Fruit fly (Drosophila melanogaster) whole organism, pupa: ENCODE data around the gene Or22c.

Experiments
- CG10348 ChIP-seq: fragments of 200-800 bp; sonication (Bioruptor generic); IDR thresholded peaks from 2 replicates; pipeline ENCODE4 v1.3.6; 2022; ENCODE audit warnings: missing biosample characterization, missing genetic modification characterization
- CG12605 ChIP-seq: fragments of 200-800 bp; sonication (Bioruptor generic); IDR thresholded peaks from 2 replicates; pipeline ENCODE4 v1.3.6; 2022; ENCODE audit warnings: missing biosample characterization, missing genetic modification characterization
- CG13204 ChIP-seq: fragments of 200-800 bp; sonication (Bioruptor generic); optimal IDR thresholded peaks from 2 replicates; lab custom pipeline; 2018; ENCODE audit warnings: missing biosample characterization, mild to moderate bottlenecking, missing genetic modification characterization, moderate library complexity
- CG14655 ChIP-seq: fragments of 200-800 bp; sonication (Bioruptor generic); optimal IDR thresholded peaks from 3 replicates; lab custom pipeline; 2017; ENCODE audit warnings: mild to moderate bottlenecking, missing biosample characterization, missing genetic modification reagents, missing genetic modification characterization
- CG15710 ChIP-seq: fragments of 200-800 bp; sonication (Bioruptor generic); optimal IDR thresholded peaks from 2 replicates; lab custom pipeline; 2018; ENCODE audit warnings: missing biosample characterization, mild to moderate bottlenecking, missing genetic modification characterization, moderate library complexity
- CG17806 ChIP-seq: fragments of 200-800 bp; sonication (Bioruptor generic); optimal IDR thresholded peaks from 2 replicates; lab custom pipeline; 2018; ENCODE audit warnings: missing biosample characterization, mild to moderate bottlenecking, missing genetic modification characterization, moderate library complexity
- CG32121 ChIP-seq: fragments of 200-800 bp; sonication (Bioruptor generic); IDR thresholded peaks from 2 replicates; pipeline ENCODE4 v1.3.6; 2022; ENCODE audit warnings: missing biosample characterization, missing genetic modification characterization
- CG34367 ChIP-seq: fragments of 200-800 bp; sonication (Bioruptor generic); optimal IDR thresholded peaks from 2 replicates; lab custom pipeline; 2018; ENCODE audit warnings: missing biosample characterization, mild to moderate bottlenecking, missing genetic modification characterization
- CG4496 ChIP-seq: fragments of 200-800 bp; sonication (Bioruptor generic); IDR thresholded peaks from 3 replicates; pipeline ENCODE4 v1.3.6; 2022; ENCODE audit warnings: missing biosample characterization, missing genetic modification characterization
- CG8159 ChIP-seq: fragments of 200-800 bp; sonication (Bioruptor generic); optimal IDR thresholded peaks from 3 replicates; lab custom pipeline; 2018; ENCODE audit warnings: missing biosample characterization, mild to moderate bottlenecking, missing genetic modification characterization, moderate library complexity
- CG8301 ChIP-seq: fragments of 200-800 bp; sonication (Bioruptor generic); optimal IDR thresholded peaks from 2 replicates; lab custom pipeline; 2018; ENCODE audit warnings: missing biosample characterization, mild to moderate bottlenecking, missing genetic modification characterization
- CG9948 ChIP-seq: fragments of 200-800 bp; sonication (Bioruptor generic); optimal IDR thresholded peaks from 2 replicates; lab custom pipeline; 2018; ENCODE audit warnings: missing biosample characterization, mild to moderate bottlenecking, missing genetic modification characterization, moderate library complexity
- D1 ChIP-seq: fragments of 200-800 bp; sonication (Bioruptor generic); optimal IDR thresholded peaks from 2 replicates; lab custom pipeline; 2018; ENCODE audit warnings: missing biosample characterization, mild to moderate bottlenecking, missing genetic modification characterization, moderate library complexity
- EcR ChIP-seq: fragments of 200-800 bp; sonication (Bioruptor generic); optimal IDR thresholded peaks from 3 replicates; lab custom pipeline; 2019; ENCODE audit warnings: missing biosample characterization, missing genetic modification characterization, mild to moderate bottlenecking, moderate library complexity, missing genetic modification reagents
- Ets98B ChIP-seq: fragments of 200-800 bp; sonication (Bioruptor generic); IDR thresholded peaks from 2 replicates; pipeline ENCODE4 v1.3.6; 2022; ENCODE audit warnings: missing biosample characterization, missing genetic modification characterization
- Pif1A ChIP-seq: fragments of 200-800 bp; sonication (Bioruptor generic); optimal IDR thresholded peaks from 3 replicates; lab custom pipeline; 2016; ENCODE audit warnings: missing biosample characterization, missing genetic modification characterization
- Pif1B ChIP-seq: fragments of 200-800 bp; sonication (Bioruptor generic); optimal IDR thresholded peaks from 3 replicates; lab custom pipeline; 2016; ENCODE audit warnings: missing biosample characterization, missing genetic modification characterization
- Snoo ChIP-seq: fragments of 200-800 bp; sonication (Bioruptor generic); optimal IDR thresholded peaks from 3 replicates; lab custom pipeline; 2017; ENCODE audit warnings: missing biosample characterization, mild to moderate bottlenecking, missing genetic modification characterization, inconsistent platforms
- fd96Ca ChIP-seq: fragments of 200-800 bp; sonication (Bioruptor generic); IDR thresholded peaks from 3 replicates; pipeline ENCODE4 v1.3.6; 2022; ENCODE audit warnings: missing biosample characterization, missing genetic modification characterization
- gl ChIP-seq: fragments of 200-800 bp; sonication (Bioruptor generic); optimal IDR thresholded peaks from 2 replicates; lab custom pipeline; 2018; ENCODE audit warnings: missing biosample characterization, mild to moderate bottlenecking, missing genetic modification characterization
- rn ChIP-seq: fragments of 200-800 bp; sonication (Bioruptor generic); IDR thresholded peaks from 2 replicates; pipeline ENCODE4 v1.3.6; 2022; ENCODE audit warnings: missing biosample characterization, missing genetic modification characterization

Or22c gene

DNA sequence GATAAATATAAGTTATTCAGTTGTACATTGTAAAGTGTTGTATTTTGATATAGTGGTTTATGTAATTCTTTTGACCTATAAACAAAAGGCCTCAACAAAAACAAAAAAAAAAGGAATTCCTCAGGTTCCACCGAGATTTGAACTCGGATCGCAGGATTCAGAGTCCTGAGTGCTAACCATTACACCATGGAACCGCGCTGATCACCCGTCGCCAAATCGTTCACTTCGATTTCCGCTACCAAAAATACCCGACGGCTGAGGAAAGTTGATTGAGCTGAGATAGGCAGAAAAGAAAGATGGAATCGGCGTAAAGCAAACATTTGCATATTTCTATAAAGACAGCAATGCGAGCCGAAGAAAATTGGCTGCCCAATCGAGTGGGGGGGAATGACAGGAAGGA lies 41.3 kb upstream of the Or22c start:
- no peak for TF ChIP-seq CG15710
- no peak for TF ChIP-seq Pif1B (GFP tag; lab: Kevin White, UChicago)
- no peak for TF ChIP-seq fd96Ca (GFP tag; lab: Robert Waterston, UW)
- TF ChIP-seq gl (tag; lab: Kevin White, UChicago) = no peak
- no peak for TF ChIP-seq CG8301 (tag; lab: Kevin White, UChicago)
- TF ChIP-seq CG9948 (tag; lab: Kevin White, UChicago) = no peak

dm6 chr2L:2013836-2014434 lies 40.5 kb upstream of the Or22c start:
- TF ChIP-seq Pif1B (GFP tag; lab: Kevin White, UChicago) (no peak), CG15710 (peak; percentile 10), Snoo (no peak), EcR (GFP tag; lab: Kevin White, UChicago) (no peak), CG8159 (tag; lab: Kevin White, UChicago) (peak; percentile 13), CG4496 (GFP tag; lab: Robert Waterston, UW) (peak; percentile 41; the same call in 1 of the 3 replicates), rn (GFP tag; lab: Robert Waterston, UW) (no peak), Ets98B (GFP tag; lab: Robert Waterston, UW) (no peak), CG14655 (GFP tag; lab: Kevin White, UChicago) (no peak), CG32121 (GFP tag; lab: Robert Waterston, UW) (no peak)
- TF ChIP-seq, all 21 proteins: peak for 3

DNA sequence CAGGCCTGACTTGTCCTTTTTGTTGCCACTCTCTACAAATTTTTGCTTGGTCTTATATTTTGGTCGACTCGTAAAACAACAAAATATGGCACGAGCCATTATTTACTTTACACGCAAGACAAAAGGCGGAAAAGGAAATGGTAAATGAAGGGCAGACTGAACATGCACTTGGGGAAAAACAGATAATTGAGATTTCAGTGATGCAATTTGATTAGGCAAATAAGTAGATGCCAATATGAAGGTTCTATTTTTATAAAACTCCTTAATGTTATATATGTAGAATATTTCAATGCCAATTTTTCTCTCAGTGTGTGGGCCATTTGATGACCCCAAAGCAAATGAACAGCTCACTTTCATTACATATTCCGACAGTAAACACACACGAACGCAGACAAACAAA lies 39.2 kb upstream of the Or22c start:
- TF ChIP-seq fd96Ca (GFP tag; lab: Robert Waterston, UW) = no peak
- no peak for TF ChIP-seq D1
- TF ChIP-seq CG13204 (GFP tag; lab: Kevin White, UChicago) = no peak
- TF ChIP-seq CG34367 (tag; lab: Kevin White, UChicago) = no peak
- TF ChIP-seq CG12605 (GFP tag; lab: Robert Waterston, UW) = no peak
- TF ChIP-seq Ets98B (GFP tag; lab: Robert Waterston, UW) = no peak
- no peak for TF ChIP-seq CG15710
- no peak for TF ChIP-seq Snoo
- no peak for TF ChIP-seq CG8301 (tag; lab: Kevin White, UChicago)
- TF ChIP-seq gl (tag; lab: Kevin White, UChicago) = no peak
- no peak for TF ChIP-seq CG10348 (GFP tag; lab: Robert Waterston, UW)
- TF ChIP-seq CG9948 (tag; lab: Kevin White, UChicago) = no peak
- TF ChIP-seq CG8159 (tag; lab: Kevin White, UChicago) = no peak
- no peak for TF ChIP-seq Pif1A (GFP tag; lab: Kevin White, UChicago)

- TF ChIP-seq gl (tag; lab: Kevin White, UChicago) (no peak), CG8301 (tag; lab: Kevin White, UChicago) (no peak), CG17806 (tag; lab: Kevin White, UChicago) (no peak), CG8159 (tag; lab: Kevin White, UChicago) (no peak), CG15710 (no peak), CG10348 (GFP tag; lab: Robert Waterston, UW) (no peak), Ets98B (GFP tag; lab: Robert Waterston, UW) (no peak), CG13204 (GFP tag; lab: Kevin White, UChicago) (no peak), CG14655 (GFP tag; lab: Kevin White, UChicago) (no peak), Snoo (no peak), EcR (GFP tag; lab: Kevin White, UChicago) (no peak), CG9948 (tag; lab: Kevin White, UChicago) (no peak), fd96Ca (GFP tag; lab: Robert Waterston, UW) (no peak), D1 (no peak), rn (GFP tag; lab: Robert Waterston, UW) (no peak), Pif1A (GFP tag; lab: Kevin White, UChicago) (no peak)
Observed at dm6 chr2L:2022823-2023222, 31.6 kb upstream of the Or22c start.

dm6 chr2L:2031522-2031921 lies 22.9 kb upstream of the Or22c start:
- TF ChIP-seq Pif1A (GFP tag; lab: Kevin White, UChicago) (no peak), CG14655 (GFP tag; lab: Kevin White, UChicago) (no peak), D1 (no peak), CG10348 (GFP tag; lab: Robert Waterston, UW) (no peak), CG9948 (tag; lab: Kevin White, UChicago) (no peak), CG34367 (tag; lab: Kevin White, UChicago) (no peak), CG8301 (tag; lab: Kevin White, UChicago) (no peak), Ets98B (GFP tag; lab: Robert Waterston, UW) (no peak), gl (tag; lab: Kevin White, UChicago) (no peak), rn (GFP tag; lab: Robert Waterston, UW) (no peak), CG8159 (tag; lab: Kevin White, UChicago) (no peak), CG32121 (GFP tag; lab: Robert Waterston, UW) (no peak), Snoo (no peak), CG4496 (GFP tag; lab: Robert Waterston, UW) (no peak)

DNA sequence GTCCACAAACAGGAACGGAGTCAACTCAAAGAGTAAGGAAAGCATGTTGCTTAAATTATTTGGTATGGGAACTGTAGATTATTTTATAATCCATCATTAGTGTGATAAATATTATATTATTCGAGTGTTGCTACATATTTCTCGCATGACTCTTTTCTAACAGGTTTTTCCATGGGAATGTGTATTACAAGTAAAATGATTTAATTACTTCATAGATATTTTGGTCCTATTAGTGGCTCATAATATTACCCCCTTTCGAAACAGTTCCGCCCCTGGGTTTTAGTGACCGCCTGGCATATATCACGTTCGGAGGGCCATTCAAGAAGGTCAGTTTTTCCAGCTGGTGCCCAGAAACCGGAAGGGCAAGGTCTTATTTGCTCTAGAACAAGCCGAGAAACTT lies 22.3 kb upstream of the Or22c start:
- TF ChIP-seq EcR (GFP tag; lab: Kevin White, UChicago) = no peak
- TF ChIP-seq D1 = no peak
- no peak for TF ChIP-seq CG4496 (GFP tag; lab: Robert Waterston, UW)
- no peak for TF ChIP-seq CG9948 (tag; lab: Kevin White, UChicago)
- TF ChIP-seq Snoo = no peak
